Worm (Caenorhabditis elegans) whole organism, L4 larva: Measurements from ENCODE around the gene gst-44.

ENCODE experiments used
- D1046.2 ChIP-seq: fragments of 200-800 bp; sonication (Bioruptor generic); IDR thresholded peaks from 2 replicates; pipeline ENCODE4 v1.3.6; 2022; ENCODE audit warnings: missing genetic modification characterization, missing compliant biosample characterization
- F10B5.3 ChIP-seq: sonication (generic microtip); optimal IDR thresholded peaks from 2 replicates; lab custom pipeline; 2016; ENCODE audit warnings: mild to moderate bottlenecking, missing genetic modification characterization, missing compliant biosample characterization
- F26F4.8 ChIP-seq: fragments of 200-800 bp; sonication (Bioruptor generic); conservative IDR thresholded peaks from 2 replicates; pipeline ENCODE4 v1.3.6; 2022; ENCODE audit warnings: missing genetic modification characterization, missing compliant biosample characterization
- Y48G9A.11 ChIP-seq: fragments of 200-800 bp; sonication (Bioruptor generic); IDR thresholded peaks from 2 replicates; pipeline ENCODE4 v1.3.6; 2022; ENCODE audit warnings: missing genetic modification reagents, missing genetic modification characterization, missing compliant biosample characterization
- Y5F2A.4 ChIP-seq: fragments of 200-800 bp; sonication (Bioruptor generic); optimal IDR thresholded peaks from 2 replicates; lab custom pipeline; 2018; ENCODE audit warnings: mild to moderate bottlenecking, missing genetic modification characterization, missing compliant biosample characterization
- ZK337.2 ChIP-seq: fragments of 200-800 bp; sonication (Bioruptor generic); IDR thresholded peaks from 2 replicates; pipeline ENCODE4 v1.3.6; 2022; ENCODE audit warnings: missing genetic modification reagents, missing genetic modification characterization, missing compliant biosample characterization
- ZK546.5 ChIP-seq, 2 experiments: sonication (generic microtip); optimal IDR thresholded peaks; 2 replicates each; lab custom pipeline; 2017; ENCODE audit warnings: missing biosample characterization in 2 of 2, missing genetic modification characterization in 2 of 2
- ama-1 ChIP-seq: fragments of 150-350 bp; optimal IDR thresholded peaks from 2 replicates; lab custom pipeline; 2014; ENCODE audit warnings: inconsistent platforms, mixed read lengths
- ceh-20 ChIP-seq: fragments of 200-800 bp; sonication (Bioruptor generic); IDR thresholded peaks from 2 replicates; pipeline ENCODE4 v1.3.6; 2022; ENCODE audit warnings: missing genetic modification reagents, missing genetic modification characterization, missing compliant biosample characterization
- ceh-28 ChIP-seq: fragments of 150-350 bp; optimal IDR thresholded peaks from 2 replicates; lab custom pipeline; 2014; ENCODE audit warnings: missing biosample characterization, missing genetic modification reagents, missing genetic modification characterization
- ceh-44 ChIP-seq: fragments of 200-800 bp; sonication (Bioruptor generic); IDR thresholded peaks from 2 replicates; pipeline ENCODE4 v1.3.6; 2022; ENCODE audit warnings: missing genetic modification reagents, missing genetic modification characterization, missing compliant biosample characterization
- ces-1 ChIP-seq: fragments of 150-350 bp; sonication (generic microtip); optimal IDR thresholded peaks from 4 replicates; lab custom pipeline; 2014; ENCODE audit warnings: missing biosample characterization, missing genetic modification reagents, missing genetic modification characterization
- cey-2 ChIP-seq: sonication (generic microtip); optimal IDR thresholded peaks from 3 replicates; lab custom pipeline; 2017; ENCODE audit warnings: missing genetic modification characterization, mild to moderate bottlenecking, missing compliant biosample characterization, antibody characterized with exemption, borderline replicate concordance; ENCODE audit not compliant: insufficient read depth
- ctbp-1 ChIP-seq: fragments of 200-800 bp; sonication (Bioruptor generic); IDR thresholded peaks from 2 replicates; pipeline ENCODE4 v1.3.6; 2022; ENCODE audit warnings: missing genetic modification reagents, missing genetic modification characterization, missing compliant biosample characterization
- daf-16 ChIP-seq, 3 experiments: sonication (generic microtip); optimal IDR thresholded peaks; 2 replicates each; lab custom pipeline; 2016 to 2017; ENCODE audit warnings: missing genetic modification characterization in 3 of 3, missing genetic modification reagents in 3 of 3, mild to moderate bottlenecking in 2 of 3, missing compliant biosample characterization in 2 of 3, missing biosample characterization in 1 of 3, moderate library complexity in 1 of 3
- dmd-6 ChIP-seq: fragments of 200-800 bp; sonication (Bioruptor generic); IDR thresholded peaks from 2 replicates; pipeline ENCODE4 v1.3.6; 2022; ENCODE audit warnings: missing genetic modification reagents, missing genetic modification characterization, missing compliant biosample characterization
- dmd-9 ChIP-seq: fragments of 200-800 bp; sonication (Bioruptor generic); IDR thresholded peaks from 2 replicates; pipeline ENCODE4 v1.3.6; 2022; ENCODE audit warnings: missing genetic modification reagents, missing genetic modification characterization, missing compliant biosample characterization
- dpl-1 ChIP-seq: fragments of 150-350 bp; optimal IDR thresholded peaks from 2 replicates; lab custom pipeline; 2014; ENCODE audit warnings: missing biosample characterization, missing genetic modification reagents, missing genetic modification characterization
- egl-43 ChIP-seq: fragments of 200-800 bp; sonication (Bioruptor generic); IDR thresholded peaks from 2 replicates; pipeline ENCODE4 v1.3.6; 2022; ENCODE audit warnings: missing genetic modification reagents, missing genetic modification characterization, missing compliant biosample characterization
- hif-1 ChIP-seq, 2 experiments: sonication (generic microtip); optimal IDR thresholded peaks; 2 replicates each; lab custom pipeline; 2016 to 2017; ENCODE audit warnings: missing compliant biosample characterization in 2 of 2, missing genetic modification characterization in 2 of 2, missing genetic modification reagents in 2 of 2, missing genotype in 2 of 2, mild to moderate bottlenecking in 1 of 2
- hlh-30 ChIP-seq: sonication (generic microtip); optimal IDR thresholded peaks from 2 replicates; lab custom pipeline; 2017; ENCODE audit warnings: antibody characterized with exemption, mild to moderate bottlenecking, missing genetic modification characterization, missing compliant biosample characterization; ENCODE audit not compliant: insufficient read depth
- lim-7 ChIP-seq: fragments of 200-800 bp; sonication (Bioruptor generic); IDR thresholded peaks from 2 replicates; pipeline ENCODE4 v1.3.6; 2022; ENCODE audit warnings: missing genetic modification characterization, missing compliant biosample characterization
- lin-1 ChIP-seq: fragments of 200-800 bp; sonication (Bioruptor generic); IDR thresholded peaks from 2 replicates; pipeline ENCODE4 v1.3.6; 2022; ENCODE audit warnings: missing genetic modification reagents, missing genetic modification characterization, missing compliant biosample characterization
- lin-13 ChIP-seq: fragments of 150-350 bp; optimal IDR thresholded peaks from 2 replicates; lab custom pipeline; 2014; ENCODE audit warnings: missing biosample characterization, missing genetic modification reagents, missing genetic modification characterization
- lin-15B ChIP-seq: fragments of 150-350 bp; sonication (generic microtip); optimal IDR thresholded peaks from 3 replicates; lab custom pipeline; 2014; ENCODE audit warnings: missing biosample characterization, missing genetic modification characterization
- lin-38 ChIP-seq: fragments of 200-800 bp; sonication (Bioruptor generic); IDR thresholded peaks from 2 replicates; pipeline ENCODE4 v1.3.6; 2022; ENCODE audit warnings: missing genetic modification reagents, missing genetic modification characterization, missing compliant biosample characterization
- lsy-2 ChIP-seq, 2 experiments: fragments of 150-350 bp in 1 of 2; sonication (generic microtip) in 1 of 2; optimal IDR thresholded peaks; 2 replicates each; lab custom pipeline; 2014 to 2017; ENCODE audit warnings: missing biosample characterization in 2 of 2, missing genetic modification characterization in 2 of 2
- mdt-29 ChIP-seq: fragments of 200-800 bp; sonication (Bioruptor generic); IDR thresholded peaks from 2 replicates; pipeline ENCODE4 v1.3.6; 2022; ENCODE audit warnings: missing genetic modification reagents, missing genetic modification characterization, missing compliant biosample characterization
- mxl-3 ChIP-seq: fragments of 200-800 bp; sonication (Bioruptor generic); optimal IDR thresholded peaks from 2 replicates; lab custom pipeline; 2018; ENCODE audit warnings: mild to moderate bottlenecking, missing genetic modification characterization, missing compliant biosample characterization
- nhr-102 ChIP-seq: sonication (generic microtip); optimal IDR thresholded peaks from 2 replicates; lab custom pipeline; 2016; ENCODE audit warnings: mild to moderate bottlenecking, missing genetic modification characterization, moderate library complexity, missing compliant biosample characterization
- nhr-76 ChIP-seq: fragments of 150-350 bp; optimal IDR thresholded peaks from 2 replicates; lab custom pipeline; 2014; ENCODE audit warnings: missing biosample characterization, missing genetic modification characterization
- pha-4 ChIP-seq, 2 experiments: fragments of 150-350 bp in 1 of 2; fragments of 200-800 bp in 1 of 2; sonication (Bioruptor generic) in 1 of 2; IDR thresholded peaks in 1 of 2; optimal IDR thresholded peaks in 1 of 2; 2 replicates each; pipeline versions ENCODE4 v1.3.6 to Lab custom; 2014 to 2022; ENCODE audit warnings: missing genetic modification characterization in 2 of 2, missing genetic modification reagents in 2 of 2, missing biosample characterization in 1 of 2, missing compliant biosample characterization in 1 of 2
- snpc-1.2 ChIP-seq: fragments of 200-800 bp; sonication (Bioruptor generic); IDR thresholded peaks from 2 replicates; pipeline ENCODE4 v1.3.6; 2022; ENCODE audit warnings: missing genetic modification reagents, missing genetic modification characterization, missing compliant biosample characterization
- spr-1 ChIP-seq: sonication (generic microtip); optimal IDR thresholded peaks from 2 replicates; lab custom pipeline; 2016; ENCODE audit warnings: mild to moderate bottlenecking, missing genetic modification characterization, missing compliant biosample characterization
- spr-3 ChIP-seq: fragments of 200-800 bp; sonication (Bioruptor generic); optimal IDR thresholded peaks from 2 replicates; lab custom pipeline; 2018; ENCODE audit warnings: mild to moderate bottlenecking, missing genetic modification characterization, missing compliant biosample characterization
- tag-97 ChIP-seq: fragments of 200-800 bp; sonication (Bioruptor generic); IDR thresholded peaks from 2 replicates; pipeline ENCODE4 v1.3.6; 2022; ENCODE audit warnings: missing genetic modification characterization, missing compliant biosample characterization
- tra-1 ChIP-seq: fragments of 200-800 bp; sonication (Bioruptor generic); IDR thresholded peaks from 2 replicates; pipeline ENCODE4 v1.3.6; 2022; ENCODE audit warnings: missing genetic modification reagents, missing genetic modification characterization, missing compliant biosample characterization
- unc-62 ChIP-seq, 3 experiments: fragments of 150-350 bp in 1 of 3; sonication (generic microtip); optimal IDR thresholded peaks in 2 of 3; peaks in 1 of 3; 1 replicate in 1 of 3; 2 replicates in 2 of 3; lab custom pipeline; 2014 to 2017; ENCODE audit warnings: missing biosample characterization in 3 of 3, missing genetic modification characterization in 3 of 3, missing genetic modification reagents in 3 of 3, missing genotype in 1 of 3
- zag-1 ChIP-seq: fragments of 150-350 bp; optimal IDR thresholded peaks from 2 replicates; lab custom pipeline; 2014; ENCODE audit warnings: missing biosample characterization, missing genetic modification characterization
- zfp-2 ChIP-seq: sonication (generic microtip); optimal IDR thresholded peaks from 2 replicates; lab custom pipeline; 2016; ENCODE audit warnings: mild to moderate bottlenecking, missing genetic modification characterization, missing compliant biosample characterization

Gene gst-44

DNA sequence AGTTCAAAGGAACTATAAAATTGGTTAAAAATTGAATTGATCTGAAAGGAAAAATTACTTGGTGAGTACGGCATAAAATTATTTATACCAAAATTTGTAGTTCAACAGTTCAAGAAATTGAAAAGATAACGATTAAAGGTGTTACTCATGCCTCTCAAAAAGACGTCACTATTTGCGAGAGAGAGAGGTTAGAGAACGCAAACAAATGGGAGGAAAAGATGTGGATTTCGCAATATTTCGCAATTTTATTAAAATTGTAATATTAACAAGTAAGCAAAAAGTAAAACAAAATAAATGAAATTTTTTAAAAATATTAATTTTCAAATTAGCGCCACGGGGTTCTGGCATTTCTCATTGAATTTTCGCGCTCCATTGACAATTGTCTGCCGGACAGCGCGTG is 4.4 kb downstream of the gst-44 start, which contains the start of gene F13A7.11 (continued):
- TF ChIP-seq dmd-6 (GFP tag; lab: Robert Waterston, UW) (peak; percentile 83), lin-1 (no peak), zag-1 (tag; lab: Kevin White, UChicago) (no peak), ceh-28 (tag; lab: Kevin White, UChicago) (no peak), spr-3 (GFP tag; lab: Kevin White, UChicago) (no peak), ZK337.2 (GFP tag; lab: Robert Waterston, UW) (no peak), Y5F2A.4 (GFP tag; lab: Kevin White, UChicago) (no peak)
- TF ChIP-seq, all 104 proteins: peak for 14

DNA sequence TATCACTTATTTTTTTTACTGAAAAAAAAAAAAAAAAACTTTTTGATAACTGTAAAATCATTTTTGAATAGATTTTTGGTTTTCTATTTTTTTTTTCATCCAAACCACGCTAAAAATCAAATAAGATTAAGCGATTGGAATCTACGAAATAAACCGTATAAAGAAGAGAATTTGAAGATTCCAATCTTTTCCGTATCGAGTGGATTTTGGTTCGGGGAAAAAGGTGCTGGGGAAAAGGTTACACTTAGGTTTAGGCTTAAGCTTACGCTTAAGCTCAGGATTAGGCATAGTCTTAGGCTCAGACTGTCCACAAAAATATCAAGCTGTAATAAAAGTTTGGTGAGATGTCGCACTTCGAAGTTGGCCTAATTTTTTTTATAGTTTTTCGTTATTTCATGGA is 5.0 kb downstream of the gst-44 start, which contains the start of gene F13A7.12:
Gene F13A7.12 (plus strand): TSS at position 301 of the 400 bp plus-strand sequence.
- TF ChIP-seq hif-1 (tag; optimal IDR thresholded peaks at IDR 0.05; lab: Kevin White, UChicago) (no peak), pha-4 (GFP tag; IDR thresholded peaks at IDR 0.05; lab: Robert Waterston, UW) (no peak), pha-4 (tag; optimal IDR thresholded peaks at IDR 0.05; lab: Kevin White, UChicago) (no peak), lim-7 (GFP tag; lab: Robert Waterston, UW) (no peak), lin-15B (no peak), spr-1 (tag; lab: Kevin White, UChicago) (no peak), ama-1 (lab: Kevin White, UChicago) (no peak), egl-43 (GFP tag; lab: Robert Waterston, UW) (no peak), F10B5.3 (tag; lab: Kevin White, UChicago) (no peak), hlh-30 (tag; lab: Kevin White, UChicago) (no peak), dpl-1 (GFP tag; lab: Kevin White, UChicago) (no peak)

DNA sequence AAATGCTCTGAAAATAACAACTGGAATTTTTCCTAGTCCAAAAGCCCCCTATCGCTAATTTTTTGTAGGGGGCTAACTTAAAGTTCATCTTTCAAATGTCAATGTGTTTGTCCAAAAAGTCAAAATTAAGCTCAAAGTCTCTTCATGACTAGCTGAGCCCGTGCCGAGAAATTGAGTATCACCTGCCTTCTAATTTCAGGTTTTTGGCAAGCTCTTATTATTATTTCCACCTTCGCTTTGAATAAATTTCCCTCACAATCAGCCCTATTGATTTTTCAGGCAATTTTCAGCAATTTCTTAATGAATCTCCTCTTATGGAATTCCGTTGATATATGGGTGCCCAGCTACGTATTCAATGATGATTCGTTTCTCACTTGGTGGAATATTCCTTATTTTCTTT is 8.7 kb downstream of the gst-44 start, which contains the start of gene sre-36:
Gene sre-36 (plus strand): TSS at position 301 of the 400 bp plus-strand sequence.
- TF ChIP-seq ces-1 (GFP tag; lab: Kevin White, UChicago) (no peak), unc-62 (GFP tag; optimal IDR thresholded peaks at IDR 0.05 in 1 of 2; lab: Kevin White, UChicago) (peak in 1 of 2 experiments; percentile 52), unc-62 (tag; optimal IDR thresholded peaks at IDR 0.05; lab: Kevin White, UChicago) (no peak)

DNA sequence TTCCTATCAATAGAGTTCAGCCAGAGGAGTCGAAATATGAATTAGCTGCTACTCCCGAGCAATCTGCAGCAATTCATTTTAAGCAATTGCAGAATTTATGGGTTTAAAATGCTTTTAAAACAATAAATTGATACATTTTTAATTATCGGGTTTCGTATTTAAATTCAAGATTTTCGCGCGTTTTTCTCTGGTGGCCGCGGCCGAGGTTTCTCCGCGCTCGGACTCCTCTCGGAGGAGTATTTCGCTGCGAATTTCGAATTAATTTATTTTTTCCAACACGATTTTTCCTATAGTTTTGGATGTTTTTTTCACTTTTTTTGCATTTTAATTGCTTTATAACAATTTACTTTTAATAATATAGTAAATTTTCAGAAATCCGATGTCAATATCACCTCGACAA is 10.8 kb downstream of the gst-44 start, which contains the start of gene F13A7.14:
Gene F13A7.14 (plus strand): TSS at position 373 of the 400 bp plus-strand sequence.
- TF ChIP-seq lsy-2 (tag; optimal IDR thresholded peaks at IDR 0.05; lab: Kevin White, UChicago) (peak in 1 of 2 experiments; percentile 87), Y48G9A.11 (peak; percentile 44; the same call in 1 of the 2 replicates), zfp-2 (tag; lab: Kevin White, UChicago) (no peak), dmd-9 (peak; percentile 89), tag-97 (GFP tag; lab: Robert Waterston, UW) (peak; percentile 68; the same call in 1 of the 2 replicates), ZK546.5 (tag; optimal IDR thresholded peaks at IDR 0.05; lab: Kevin White, UChicago) (no peak), spr-1 (tag; lab: Kevin White, UChicago) (no peak), F10B5.3 (tag; lab: Kevin White, UChicago) (no peak), ceh-20 (no peak), tra-1 (peak; percentile 59; the same call in 1 of the 2 replicates), daf-16 (GFP tag; optimal IDR thresholded peaks at IDR 0.05; lab: Kevin White, UChicago) (no peak), daf-16 (tag; optimal IDR thresholded peaks at IDR 0.05; lab: Kevin White, UChicago) (no peak), dmd-6 (GFP tag; lab: Robert Waterston, UW) (peak; percentile 75), lim-7 (GFP tag; lab: Robert Waterston, UW) (no peak), spr-3 (GFP tag; lab: Kevin White, UChicago) (peak; percentile 20), F26F4.8 (GFP tag; lab: Robert Waterston, UW) (no peak), snpc-1.2 (0 out of 2 replicates have a peak, but pooled peaks have one; percentile 32), dpl-1 (GFP tag; lab: Kevin White, UChicago) (peak; percentile 99), mdt-29 (GFP tag; lab: Robert Waterston, UW) (0 out of 2 replicates have a peak, but pooled peaks have one; percentile 17), nhr-102 (tag; lab: Kevin White, UChicago) (peak; percentile 77), lin-38 (GFP tag; lab: Robert Waterston, UW) (peak; percentile 73), lin-13 (peak; percentile 33), lin-15B (no peak), D1046.2 (GFP tag; lab: Robert Waterston, UW) (no peak), ces-1 (GFP tag; lab: Kevin White, UChicago) (no peak), mxl-3 (GFP tag; lab: Kevin White, UChicago) (no peak), ZK337.2 (GFP tag; lab: Robert Waterston, UW) (peak; percentile 95), ceh-44 (GFP tag; lab: Robert Waterston, UW) (peak; percentile 61; the same call in 1 of the 2 replicates), nhr-76 (no peak), ctbp-1 (GFP tag; lab: Robert Waterston, UW) (no peak), cey-2 (tag; lab: Kevin White, UChicago) (no peak)
